Fruit fly (Drosophila melanogaster) S2 (cell line): ENCODE measurements around the gene Atf3.
A peak's percentile ranks its signal among the peaks of the same experiment; 100 is the strongest.

Source experiments
- CG8478 ChIP-seq: fragments of >200 bp; optimal IDR thresholded peaks from 2 replicates; lab custom pipeline; 2018
- CTCF ChIP-seq, 2 experiments: fragments of >200 bp; optimal IDR thresholded peaks; 2 replicates each; lab custom pipeline; 2018

Gene Atf3

DNA sequence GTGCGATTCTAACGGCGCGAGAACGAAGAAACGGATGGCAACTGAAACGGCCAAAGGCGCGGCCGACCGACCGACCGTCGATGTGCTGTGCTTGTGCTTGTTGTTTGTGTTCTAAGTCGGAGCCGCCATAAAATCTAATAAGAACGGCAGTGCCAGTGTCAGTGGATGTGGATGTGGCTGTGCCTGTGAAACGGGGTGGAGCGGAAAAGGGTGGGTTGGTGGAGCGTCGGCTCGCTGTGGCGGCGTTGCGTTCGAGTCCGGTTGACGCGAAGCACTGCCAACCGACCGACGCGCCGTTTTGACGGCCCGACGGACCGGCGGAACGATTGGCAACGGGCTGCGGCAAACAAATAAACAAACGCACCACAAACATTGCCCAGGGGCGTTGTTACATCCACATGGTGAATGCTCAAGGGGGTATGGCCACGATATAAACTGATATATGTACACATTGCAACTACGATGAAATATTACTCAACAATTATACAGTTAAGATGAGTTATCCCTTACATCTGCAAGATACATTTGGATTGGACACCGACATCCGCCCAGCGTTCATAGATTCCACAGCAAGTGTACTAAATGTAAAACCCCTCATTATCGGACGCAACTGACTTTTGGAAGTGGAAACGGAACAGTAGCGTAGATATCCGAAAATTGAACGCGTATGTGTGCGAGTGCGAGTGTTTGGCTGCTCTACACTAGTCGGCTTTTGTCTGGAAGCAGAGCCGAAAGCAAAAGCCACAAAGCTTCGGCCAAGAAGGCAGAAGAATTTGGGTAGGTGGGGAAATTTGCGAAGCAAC, at the start of gene Atf3:
TSS of gene Atf3 (minus strand) at position 267 of the 803 bp plus-strand sequence.
- TF ChIP-seq CG8478 (lab: Kevin White, UChicago) (no peak), CTCF (optimal IDR thresholded peaks at IDR 0.05; lab: Kevin White, UChicago) (no peak)

DNA sequence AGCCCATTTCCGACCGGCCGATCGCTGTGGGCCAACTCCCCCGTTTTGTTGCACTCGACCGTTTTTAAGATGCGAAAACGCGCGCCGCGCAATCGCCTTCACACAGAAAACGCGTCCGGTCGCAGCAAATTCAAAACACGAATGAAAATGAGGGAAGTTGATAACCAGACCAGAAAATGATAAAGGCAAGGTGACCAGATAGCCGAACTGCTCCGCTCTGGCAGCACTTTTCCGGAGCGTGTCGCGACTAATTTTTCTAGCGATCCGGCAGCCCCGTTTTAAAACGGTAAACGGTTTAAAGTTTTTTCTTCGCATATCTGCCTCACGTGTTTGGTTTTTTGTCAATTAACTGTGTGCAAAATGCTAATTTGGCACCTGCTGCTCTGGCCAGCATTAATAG, 47.1 kb upstream of the Atf3 start, which contains the start of gene DAAM:
TSS of gene DAAM (minus strand) at position 149 of the 400 bp plus-strand sequence.
- TF ChIP-seq CTCF (optimal IDR thresholded peaks at IDR 0.05; lab: Kevin White, UChicago), result peak; percentile 71 to 73
- TF ChIP-seq CG8478 (lab: Kevin White, UChicago), result no peak

DNA sequence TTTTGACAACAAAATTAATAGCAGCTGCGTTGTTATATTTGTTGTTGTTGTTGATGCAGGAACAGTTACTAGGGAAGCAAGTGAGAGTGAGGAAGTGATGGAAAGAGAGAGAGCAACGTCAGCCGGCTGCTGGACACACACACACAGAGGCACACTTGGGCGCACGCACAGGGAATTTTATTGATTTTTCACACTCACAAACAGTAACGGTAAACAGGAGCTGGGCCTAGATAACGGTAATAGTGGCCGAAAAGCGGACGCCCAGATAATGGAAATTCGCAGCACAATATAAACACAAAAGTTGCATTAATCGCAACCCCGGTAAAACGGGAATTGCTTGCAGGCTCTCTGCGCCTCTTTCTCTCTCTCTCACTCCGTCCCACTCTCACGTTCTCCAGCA, 46.6 kb upstream of the Atf3 start:
- TF ChIP-seq CTCF (optimal IDR thresholded peaks at IDR 0.05; lab: Kevin White, UChicago), result no peak
- TF ChIP-seq CG8478 (lab: Kevin White, UChicago), result no peak

DNA sequence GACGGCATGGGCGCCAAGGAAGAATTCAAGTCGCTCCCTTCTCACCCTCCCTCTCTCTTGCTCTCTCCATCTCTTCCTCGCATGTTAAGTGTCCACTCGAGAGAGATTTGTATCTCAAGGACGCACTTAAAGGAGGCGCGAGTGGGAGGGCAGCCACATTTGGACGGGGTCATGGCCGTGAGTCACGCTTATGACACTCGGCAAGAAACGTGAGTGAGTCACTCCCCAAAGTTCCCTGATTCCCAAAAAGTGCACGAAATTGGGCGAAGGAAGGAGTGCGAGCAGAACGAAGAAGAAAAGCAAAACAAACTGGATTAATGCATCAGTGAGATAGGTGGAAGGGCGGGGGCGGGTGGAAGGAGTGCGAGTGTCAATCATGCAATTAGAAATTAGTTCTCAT, 46.0 kb upstream of the Atf3 start:
- TF ChIP-seq CTCF (optimal IDR thresholded peaks at IDR 0.05; lab: Kevin White, UChicago), result no peak
- no peak for TF ChIP-seq CG8478 (lab: Kevin White, UChicago)

DNA sequence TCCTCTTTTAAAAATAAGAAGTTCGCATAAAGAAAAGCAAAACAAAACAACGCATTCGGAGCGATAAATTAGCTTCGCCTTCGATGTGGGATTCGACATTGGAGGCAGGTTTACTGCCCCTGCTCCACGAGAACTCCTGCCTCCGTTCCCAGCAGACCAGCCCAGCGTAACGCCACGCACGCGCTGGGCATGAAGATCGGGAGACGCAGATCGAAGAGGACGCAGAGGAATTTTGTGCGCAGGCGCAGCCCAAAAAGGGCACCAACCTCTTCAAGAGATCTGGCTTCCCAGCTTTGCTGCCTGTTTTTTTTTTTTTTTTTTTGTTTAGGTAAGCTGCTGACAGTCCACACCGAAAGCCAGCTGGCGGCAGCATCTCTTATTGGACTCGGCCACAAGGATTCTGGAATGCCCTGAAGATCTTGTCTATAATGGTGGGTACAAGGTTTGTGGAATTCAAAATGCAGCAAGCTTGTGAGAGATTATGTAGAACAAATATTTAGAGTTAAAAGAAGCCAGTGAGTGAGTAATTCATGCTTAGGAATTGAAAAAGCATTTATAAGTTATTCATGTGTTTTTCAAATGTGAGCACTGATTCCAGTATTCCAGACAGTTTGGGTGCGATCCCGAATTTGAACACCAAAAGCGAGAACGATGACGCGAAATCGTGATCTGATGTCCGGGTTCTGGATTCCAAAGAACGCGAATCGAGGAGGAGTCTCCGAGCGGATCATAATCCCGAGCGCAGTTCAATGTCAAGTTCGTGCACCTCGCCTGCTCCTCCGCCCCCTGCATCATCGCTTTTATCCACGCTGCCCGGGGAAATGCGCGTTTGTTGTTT, 45.3 kb upstream of the Atf3 start:
- TF ChIP-seq CG8478 (lab: Kevin White, UChicago) (no peak), CTCF (optimal IDR thresholded peaks at IDR 0.05; lab: Kevin White, UChicago) (no peak)

DNA sequence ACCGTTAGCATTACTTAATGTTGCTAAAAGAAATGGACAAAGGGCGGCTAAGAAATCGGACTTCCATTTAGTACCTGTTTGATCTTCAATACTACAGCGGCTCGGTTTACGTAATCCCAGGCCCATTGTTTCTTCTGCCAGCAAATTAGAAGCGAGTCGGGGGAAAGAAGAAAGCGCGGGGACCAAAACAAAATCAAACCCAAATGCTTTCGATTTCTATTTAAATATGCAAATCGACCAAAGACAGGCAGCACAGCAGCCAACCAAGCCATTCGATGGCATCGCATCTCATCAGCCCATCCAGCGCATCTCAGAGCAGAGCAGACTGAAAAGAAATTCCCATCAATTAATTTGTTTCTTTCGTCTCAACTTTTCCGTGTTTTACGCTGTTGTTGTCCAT, 37.4 kb upstream of the Atf3 start:
- no peak for TF ChIP-seq CTCF (optimal IDR thresholded peaks at IDR 0.05; lab: Kevin White, UChicago)
- no peak for TF ChIP-seq CG8478 (lab: Kevin White, UChicago)

DNA sequence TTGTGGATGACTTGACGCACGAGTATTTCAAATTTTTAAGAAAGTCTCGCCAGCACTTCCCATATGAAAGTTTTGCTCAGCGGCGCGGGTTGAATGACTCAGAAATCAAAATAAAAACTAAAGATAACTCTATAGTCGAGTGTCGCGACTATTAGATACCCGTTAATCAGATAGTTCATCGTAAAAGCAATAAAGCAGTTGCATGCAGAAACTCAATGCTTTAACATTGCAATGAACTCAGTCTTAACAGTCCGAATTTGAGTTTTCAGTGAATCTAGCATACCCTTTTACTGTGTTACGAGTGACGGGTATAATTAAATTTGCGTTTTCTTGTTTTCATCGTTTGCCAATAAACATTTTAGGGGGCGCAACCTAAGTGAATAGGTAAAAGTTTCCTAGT, 36.1 kb upstream of the Atf3 start:
- no peak for TF ChIP-seq CG8478 (lab: Kevin White, UChicago)
- no peak for TF ChIP-seq CTCF (optimal IDR thresholded peaks at IDR 0.05; lab: Kevin White, UChicago)

DNA sequence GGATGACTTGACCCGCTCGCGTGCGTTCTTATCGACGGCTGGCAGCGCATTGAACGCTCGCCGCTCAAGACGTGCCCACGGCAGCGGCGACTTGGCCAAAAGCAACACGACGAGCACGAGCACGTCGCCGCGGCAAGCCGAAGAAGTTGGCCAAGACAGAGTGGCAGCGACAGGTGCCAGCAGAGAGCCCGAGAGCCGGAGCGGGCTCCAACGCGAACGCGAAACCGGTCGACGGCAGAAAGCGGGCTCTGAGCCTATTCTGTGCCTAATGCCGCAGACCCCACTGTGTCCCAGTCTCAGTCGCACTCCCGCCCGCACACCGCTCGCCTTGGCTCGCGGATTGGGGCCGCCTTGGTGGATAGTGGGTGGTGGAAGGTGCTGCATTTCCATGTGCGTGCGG, 33.4 kb upstream of the Atf3 start:
- TF ChIP-seq CG8478 (lab: Kevin White, UChicago) (no peak), CTCF (optimal IDR thresholded peaks at IDR 0.05; lab: Kevin White, UChicago) (no peak)

DNA sequence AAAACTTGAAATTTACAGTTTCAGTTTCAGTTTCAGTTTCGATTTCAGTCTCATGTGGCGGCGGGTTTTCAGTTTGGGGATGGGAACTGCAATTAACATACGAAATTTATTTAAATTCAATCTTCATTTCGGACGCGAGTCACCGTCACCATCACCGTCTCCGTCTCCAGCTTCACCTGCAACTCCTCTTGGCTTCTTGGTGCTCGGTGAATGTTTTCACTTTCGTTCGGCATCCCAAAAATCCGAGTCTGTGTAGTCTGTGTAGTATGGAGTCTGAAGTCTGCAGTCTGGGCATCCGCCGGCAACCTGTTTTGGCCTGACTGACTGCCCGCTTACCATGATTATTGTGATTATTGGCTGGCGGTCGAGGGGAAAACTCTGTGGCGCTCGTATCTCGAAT, 28.9 kb upstream of the Atf3 start:
- TF ChIP-seq CTCF (optimal IDR thresholded peaks at IDR 0.05; lab: Kevin White, UChicago) (no peak), CG8478 (lab: Kevin White, UChicago) (no peak)

DNA sequence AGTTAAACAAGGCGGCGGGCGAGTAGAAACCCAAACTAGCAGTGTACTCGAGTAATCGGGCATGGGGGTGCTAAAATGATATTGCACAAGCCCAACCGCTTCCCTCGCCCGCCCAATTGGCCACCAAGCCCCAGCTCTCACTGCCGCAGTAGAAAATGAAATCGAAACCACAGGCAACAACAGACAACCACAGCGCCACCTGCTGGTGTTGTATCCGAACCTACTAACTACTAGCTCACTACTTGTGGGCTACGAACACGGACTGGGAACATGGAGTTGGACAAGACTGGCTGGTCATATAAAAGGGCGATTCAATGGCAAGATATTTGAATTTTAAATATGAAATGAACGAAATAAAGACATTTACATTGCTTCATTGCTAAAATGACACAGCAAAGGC, 24.8 kb upstream of the Atf3 start:
- no peak for TF ChIP-seq CG8478 (lab: Kevin White, UChicago)
- peak; percentile 65 to 70 for TF ChIP-seq CTCF (optimal IDR thresholded peaks at IDR 0.05; lab: Kevin White, UChicago)

DNA sequence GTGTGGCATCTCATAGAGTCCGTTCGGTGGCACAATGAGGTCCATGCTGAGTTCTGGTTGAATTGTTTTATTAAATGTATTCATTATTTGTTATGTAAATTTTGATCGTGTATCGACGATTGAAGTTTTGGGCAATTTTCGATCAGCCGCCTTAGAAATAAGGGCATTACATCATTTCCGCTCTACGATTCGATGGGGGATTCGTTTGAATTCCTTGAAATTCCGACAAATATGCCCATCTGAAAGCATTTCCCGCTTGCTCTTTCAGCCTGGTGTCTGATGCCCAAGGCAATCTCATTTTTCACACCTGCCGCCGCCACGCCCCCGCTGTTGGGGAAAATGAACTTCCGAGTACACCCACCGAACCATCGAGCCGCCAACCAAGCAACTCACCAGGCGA, 23.2 kb upstream of the Atf3 start, which contains the start of gene CG32811:
TSS of gene CG32811 (minus strand) at position 101 of the 400 bp plus-strand sequence.
- TF ChIP-seq CTCF (optimal IDR thresholded peaks at IDR 0.05; lab: Kevin White, UChicago) (no peak), CG8478 (lab: Kevin White, UChicago) (no peak)

DNA sequence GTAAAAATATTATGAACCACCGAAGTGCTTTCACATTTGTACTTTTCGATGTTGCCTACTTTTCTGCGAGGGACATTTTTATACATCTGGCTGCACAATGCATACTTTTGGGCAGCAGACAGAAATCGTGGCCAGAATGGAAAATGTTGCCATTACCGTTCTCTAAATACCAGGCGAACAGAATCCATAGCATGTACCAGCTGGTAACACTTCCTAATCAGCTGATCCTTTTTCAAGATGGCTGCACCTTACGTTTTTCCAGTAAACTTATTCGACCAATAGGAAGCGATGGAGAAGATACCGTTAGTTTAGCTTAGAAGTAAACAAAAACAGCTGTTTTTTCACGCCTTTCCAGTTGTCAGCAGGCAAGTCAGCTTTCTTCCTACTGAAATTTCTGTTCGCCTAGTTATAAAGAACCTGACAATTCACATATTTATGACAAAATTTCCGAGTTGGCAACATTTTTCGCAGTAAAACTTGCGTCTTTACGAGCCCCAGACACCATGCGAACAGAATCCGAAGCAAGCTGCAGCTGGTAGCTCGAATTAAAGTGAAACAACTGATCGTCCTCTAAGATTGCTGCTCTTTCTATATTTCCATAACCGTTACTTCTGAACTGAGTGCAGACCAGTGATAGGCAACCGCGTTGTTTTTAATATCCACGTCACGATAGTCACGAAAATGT, 14.0 kb upstream of the Atf3 start:
- TF ChIP-seq CG8478 (lab: Kevin White, UChicago), result no peak
- TF ChIP-seq CTCF (optimal IDR thresholded peaks at IDR 0.05; lab: Kevin White, UChicago), result peak; percentile 16

DNA sequence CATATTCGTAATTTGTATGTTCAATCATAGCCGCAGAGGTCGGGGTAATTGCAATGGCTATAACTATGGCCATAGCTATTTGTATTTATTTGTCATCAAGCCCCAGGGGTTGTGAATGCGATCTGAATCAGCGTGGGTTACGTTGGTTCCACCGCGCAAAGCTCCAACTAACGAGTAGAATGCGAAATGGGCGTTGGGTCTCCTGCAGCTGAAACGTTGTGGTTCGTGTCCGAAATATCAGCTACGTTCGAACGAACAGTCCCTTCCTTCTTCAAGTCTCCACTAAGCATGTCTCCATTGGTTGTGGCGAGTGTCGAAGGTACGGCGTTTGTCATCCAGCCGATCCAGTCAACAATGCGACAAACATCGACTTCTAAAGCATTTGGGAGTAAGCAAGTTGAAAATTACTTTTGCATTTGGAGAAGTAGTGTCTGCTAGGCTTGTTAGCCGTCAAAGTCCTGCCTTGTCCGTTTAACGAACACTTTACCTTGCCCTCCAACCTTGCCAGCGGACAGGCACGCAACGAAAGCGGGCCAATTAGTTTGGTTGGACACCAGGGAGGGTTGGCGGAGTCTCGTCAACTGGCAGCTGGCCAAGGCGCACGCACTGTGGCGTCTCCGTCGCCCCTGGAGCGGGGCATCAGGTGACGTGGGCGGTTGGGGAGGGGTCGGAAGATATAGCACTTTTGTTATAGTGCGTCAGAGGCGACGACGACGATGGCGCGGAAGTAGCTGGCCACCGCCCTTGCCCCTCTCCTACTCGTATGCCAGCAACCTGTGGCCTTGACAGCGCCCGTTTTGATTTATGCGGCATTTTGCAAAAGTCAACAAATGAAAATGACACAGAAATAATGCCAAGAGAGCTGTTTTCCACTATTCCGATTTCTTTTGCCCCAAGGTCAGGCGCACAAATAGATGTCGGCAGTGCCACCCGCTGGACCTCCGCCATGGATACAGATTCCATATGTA, 12.1 kb upstream of the Atf3 start, which contains the start of gene CG32812:
TSS of gene CG32812 (plus strand) at position 423 of the 968 bp plus-strand sequence.
- TF ChIP-seq CTCF (optimal IDR thresholded peaks at IDR 0.05; lab: Kevin White, UChicago) (peak; percentile 26 to 68), CG8478 (lab: Kevin White, UChicago) (no peak)
